Worm (Caenorhabditis elegans) whole organism, early embryonic: ENCODE data around the gene R01H2.4.

Experiments
- B0310.2 ChIP-seq: sonication (generic microtip); optimal IDR thresholded peaks from 2 replicates; lab custom pipeline; 2016; ENCODE audit warnings: mild to moderate bottlenecking, missing genetic modification characterization, missing compliant biosample characterization
- F13C5.2 ChIP-seq: sonication (generic microtip); optimal IDR thresholded peaks from 2 replicates; lab custom pipeline; 2017; ENCODE audit warnings: mild to moderate bottlenecking, missing genetic modification characterization, inconsistent platforms, missing compliant biosample characterization
- aly-1 ChIP-seq: sonication (generic microtip); optimal IDR thresholded peaks from 2 replicates; lab custom pipeline; 2016; ENCODE audit warnings: missing genetic modification characterization, missing compliant biosample characterization
- ama-1 ChIP-seq: fragments of 150-350 bp; optimal IDR thresholded peaks from 2 replicates; lab custom pipeline; 2014
- ceh-13 ChIP-seq: fragments of 200-800 bp; sonication (Bioruptor generic); optimal IDR thresholded peaks from 2 replicates; lab custom pipeline; 2018; ENCODE audit warnings: mild to moderate bottlenecking, missing genetic modification characterization, missing compliant biosample characterization
- ceh-36 ChIP-seq: sonication (generic microtip); optimal IDR thresholded peaks from 2 replicates; lab custom pipeline; 2016; ENCODE audit warnings: missing genetic modification characterization, inconsistent platforms, missing compliant biosample characterization
- ets-7 ChIP-seq: sonication (generic microtip); optimal IDR thresholded peaks from 2 replicates; lab custom pipeline; 2016; ENCODE audit warnings: missing genotype, missing genetic modification characterization, missing compliant biosample characterization
- flt-1 ChIP-seq: fragments of 200-800 bp; sonication (Bioruptor generic); IDR thresholded peaks from 2 replicates; pipeline ENCODE4 v1.3.6; 2022; ENCODE audit warnings: missing genetic modification characterization, missing compliant biosample characterization
- hmbx-1 ChIP-seq: sonication (generic microtip); optimal IDR thresholded peaks from 2 replicates; lab custom pipeline; 2016; ENCODE audit warnings: mild to moderate bottlenecking, missing genetic modification characterization, missing compliant biosample characterization
- hmg-4 ChIP-seq: fragments of 200-800 bp; sonication (Bioruptor generic); optimal IDR thresholded peaks from 2 replicates; lab custom pipeline; 2018; ENCODE audit warnings: mild to moderate bottlenecking, missing genetic modification characterization, missing compliant biosample characterization
- pes-1 ChIP-seq: fragments of 200-800 bp; sonication (Bioruptor generic); IDR thresholded peaks from 2 replicates; pipeline ENCODE4 v1.3.6; 2022; ENCODE audit warnings: missing genetic modification reagents, missing genetic modification characterization, missing compliant biosample characterization
- scrt-1 ChIP-seq: fragments of 200-800 bp; sonication (Bioruptor generic); IDR thresholded peaks from 2 replicates; pipeline ENCODE4 v1.3.6; 2022; ENCODE audit warnings: missing genetic modification characterization, missing compliant biosample characterization
- sea-1 ChIP-seq: fragments of 200-800 bp; sonication (Bioruptor generic); conservative IDR thresholded peaks from 2 replicates; pipeline ENCODE4 v1.3.6; 2022; ENCODE audit warnings: missing genetic modification characterization, missing compliant biosample characterization

ce11 chrIII:7090545-7090944, 26.5 kb upstream of the R01H2.4 start, which contains the start of gene ZK418.10:
- TF ChIP-seq flt-1: no peak
- no peak for TF ChIP-seq ama-1 (lab: Kevin White, UChicago)
- TF ChIP-seq ets-7 (tag; lab: Kevin White, UChicago): no peak
- TF ChIP-seq ceh-13 (GFP tag; lab: Kevin White, UChicago): no peak
- TF ChIP-seq aly-1: no peak
- no peak for TF ChIP-seq B0310.2 (tag; lab: Kevin White, UChicago)
- no peak for TF ChIP-seq F13C5.2 (tag; lab: Kevin White, UChicago)
- no peak for TF ChIP-seq hmg-4 (GFP tag; lab: Kevin White, UChicago)
- TF ChIP-seq pes-1 (GFP tag; lab: Robert Waterston, UW): no peak
- TF ChIP-seq ceh-36: no peak
- TF ChIP-seq hmbx-1 (tag; lab: Kevin White, UChicago): no peak
- no peak for TF ChIP-seq sea-1 (GFP tag; lab: Robert Waterston, UW)
- no peak for TF ChIP-seq scrt-1 (GFP tag; lab: Robert Waterston, UW)
